Fruit fly (Drosophila melanogaster) whole organism, adult: ENCODE results near the gene CG32755.

Source experiments
- CG14711 ChIP-seq: fragments of 200-800 bp; sonication (Bioruptor generic); optimal IDR thresholded peaks from 2 replicates; lab custom pipeline; 2018; ENCODE audit warnings: missing biosample characterization, mild to moderate bottlenecking, missing genetic modification characterization, moderate library complexity
- CG7045 ChIP-seq: fragments of 200-800 bp; sonication (Bioruptor generic); optimal IDR thresholded peaks from 2 replicates; lab custom pipeline; 2017; ENCODE audit warnings: missing biosample characterization, mild to moderate bottlenecking, missing genetic modification characterization
- CG7101 ChIP-seq: fragments of 200-800 bp; sonication (Bioruptor generic); optimal IDR thresholded peaks from 2 replicates; lab custom pipeline; 2018; ENCODE audit warnings: missing biosample characterization, mild to moderate bottlenecking, missing genetic modification characterization, moderate library complexity
- Mnt ChIP-seq: fragments of 200-800 bp; sonication (Bioruptor generic); optimal IDR thresholded peaks from 2 replicates; lab custom pipeline; 2016; ENCODE audit warnings: missing biosample characterization, mild to moderate bottlenecking, missing genetic modification characterization
- bab1 ChIP-seq: fragments of 200-800 bp; sonication (Bioruptor generic); optimal IDR thresholded peaks from 3 replicates; lab custom pipeline; 2019; ENCODE audit warnings: missing biosample characterization, mild to moderate bottlenecking, missing genetic modification characterization, moderate library complexity

DNA sequence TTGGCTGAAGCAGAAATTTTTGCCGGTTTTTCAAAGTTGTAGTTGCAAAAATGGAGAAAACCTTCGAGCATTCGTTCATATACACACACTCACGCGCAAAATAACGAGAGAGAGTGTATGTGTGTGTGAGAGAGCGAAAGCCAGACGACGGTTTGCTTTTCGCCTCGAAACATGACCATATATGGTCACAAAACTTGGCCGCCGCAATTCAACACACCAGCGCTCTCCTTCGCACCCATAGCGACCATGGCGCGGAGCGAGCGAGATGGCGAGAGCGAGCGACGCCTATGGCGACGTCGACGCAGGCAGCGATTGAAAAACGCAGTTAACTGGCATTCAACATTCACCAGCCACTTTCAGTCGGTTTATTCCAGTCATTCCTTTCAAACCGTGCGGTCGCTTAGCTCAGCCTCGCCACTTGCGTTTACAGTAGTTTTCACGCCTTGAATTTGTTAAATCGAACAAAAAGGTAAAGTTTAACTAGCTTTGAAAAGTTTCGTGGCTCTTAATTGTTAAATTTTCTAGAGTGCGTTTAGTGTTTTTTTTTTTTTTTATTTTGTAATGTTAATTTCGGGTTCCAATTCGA is 48.3 kb upstream of the CG32755 start:
- TF ChIP-seq bab1 (GFP tag; lab: Kevin White, UChicago), result peak; percentile 66
- peak; percentile 1 for TF ChIP-seq CG14711
- TF ChIP-seq CG7101 (tag; lab: Kevin White, UChicago), result peak; percentile 47
- no peak for TF ChIP-seq CG7045 (GFP tag; lab: Kevin White, UChicago)
- peak; percentile 74 for TF ChIP-seq Mnt
